Fruit fly (Drosophila melanogaster) whole organism: ENCODE results near the gene CG10341.

ENCODE experiments used
- EcR ChIP-seq, 2 experiments: fragments of >200 bp; optimal IDR thresholded peaks; 2 replicates each; lab custom pipeline; 2017; ENCODE audit warnings: missing biosample characterization in 2 of 2, missing genetic modification characterization in 2 of 2, missing genetic modification reagents in 2 of 2
- psq ChIP-seq: fragments of >200 bp; optimal IDR thresholded peaks from 2 replicates; lab custom pipeline; 2017
- usp ChIP-seq: fragments of >200 bp; optimal IDR thresholded peaks from 2 replicates; lab custom pipeline; 2017; ENCODE audit warnings: missing biosample characterization, missing genetic modification characterization, mixed read lengths

dm6 chr2L:18724842-18725241 is 26.3 kb downstream of the CG10341 start:
- TF ChIP-seq psq (no peak), usp (GFP tag; lab: Kevin White, UChicago) (no peak), EcR (GFP tag; optimal IDR thresholded peaks at IDR 0.05; lab: Kevin White, UChicago) (no peak)
